Fruit fly (Drosophila melanogaster) whole organism, pupa: Measurements from ENCODE around the gene Ada1-1.

Experiments used
- CG10348 ChIP-seq: fragments of 200-800 bp; sonication (Bioruptor generic); IDR thresholded peaks from 2 replicates; pipeline ENCODE4 v1.3.6; 2022; ENCODE audit warnings: missing biosample characterization, missing genetic modification characterization
- CG12605 ChIP-seq: fragments of 200-800 bp; sonication (Bioruptor generic); IDR thresholded peaks from 2 replicates; pipeline ENCODE4 v1.3.6; 2022; ENCODE audit warnings: missing biosample characterization, missing genetic modification characterization
- CG13204 ChIP-seq: fragments of 200-800 bp; sonication (Bioruptor generic); optimal IDR thresholded peaks from 2 replicates; lab custom pipeline; 2018; ENCODE audit warnings: missing biosample characterization, mild to moderate bottlenecking, missing genetic modification characterization, moderate library complexity
- CG14655 ChIP-seq: fragments of 200-800 bp; sonication (Bioruptor generic); optimal IDR thresholded peaks from 3 replicates; lab custom pipeline; 2017; ENCODE audit warnings: mild to moderate bottlenecking, missing biosample characterization, missing genetic modification reagents, missing genetic modification characterization
- CG15710 ChIP-seq: fragments of 200-800 bp; sonication (Bioruptor generic); optimal IDR thresholded peaks from 2 replicates; lab custom pipeline; 2018; ENCODE audit warnings: missing biosample characterization, mild to moderate bottlenecking, missing genetic modification characterization, moderate library complexity
- CG17806 ChIP-seq: fragments of 200-800 bp; sonication (Bioruptor generic); optimal IDR thresholded peaks from 2 replicates; lab custom pipeline; 2018; ENCODE audit warnings: missing biosample characterization, mild to moderate bottlenecking, missing genetic modification characterization, moderate library complexity
- CG32121 ChIP-seq: fragments of 200-800 bp; sonication (Bioruptor generic); IDR thresholded peaks from 2 replicates; pipeline ENCODE4 v1.3.6; 2022; ENCODE audit warnings: missing biosample characterization, missing genetic modification characterization
- CG34367 ChIP-seq: fragments of 200-800 bp; sonication (Bioruptor generic); optimal IDR thresholded peaks from 2 replicates; lab custom pipeline; 2018; ENCODE audit warnings: missing biosample characterization, mild to moderate bottlenecking, missing genetic modification characterization
- CG4496 ChIP-seq: fragments of 200-800 bp; sonication (Bioruptor generic); IDR thresholded peaks from 3 replicates; pipeline ENCODE4 v1.3.6; 2022; ENCODE audit warnings: missing biosample characterization, missing genetic modification characterization
- CG8159 ChIP-seq: fragments of 200-800 bp; sonication (Bioruptor generic); optimal IDR thresholded peaks from 3 replicates; lab custom pipeline; 2018; ENCODE audit warnings: missing biosample characterization, mild to moderate bottlenecking, missing genetic modification characterization, moderate library complexity
- CG8301 ChIP-seq: fragments of 200-800 bp; sonication (Bioruptor generic); optimal IDR thresholded peaks from 2 replicates; lab custom pipeline; 2018; ENCODE audit warnings: missing biosample characterization, mild to moderate bottlenecking, missing genetic modification characterization
- CG9948 ChIP-seq: fragments of 200-800 bp; sonication (Bioruptor generic); optimal IDR thresholded peaks from 2 replicates; lab custom pipeline; 2018; ENCODE audit warnings: missing biosample characterization, mild to moderate bottlenecking, missing genetic modification characterization, moderate library complexity
- D1 ChIP-seq: fragments of 200-800 bp; sonication (Bioruptor generic); optimal IDR thresholded peaks from 2 replicates; lab custom pipeline; 2018; ENCODE audit warnings: missing biosample characterization, mild to moderate bottlenecking, missing genetic modification characterization, moderate library complexity
- EcR ChIP-seq: fragments of 200-800 bp; sonication (Bioruptor generic); optimal IDR thresholded peaks from 3 replicates; lab custom pipeline; 2019; ENCODE audit warnings: missing biosample characterization, missing genetic modification characterization, mild to moderate bottlenecking, moderate library complexity, missing genetic modification reagents
- Ets98B ChIP-seq: fragments of 200-800 bp; sonication (Bioruptor generic); IDR thresholded peaks from 2 replicates; pipeline ENCODE4 v1.3.6; 2022; ENCODE audit warnings: missing biosample characterization, missing genetic modification characterization
- Pif1A ChIP-seq: fragments of 200-800 bp; sonication (Bioruptor generic); optimal IDR thresholded peaks from 3 replicates; lab custom pipeline; 2016; ENCODE audit warnings: missing biosample characterization, missing genetic modification characterization
- Pif1B ChIP-seq: fragments of 200-800 bp; sonication (Bioruptor generic); optimal IDR thresholded peaks from 3 replicates; lab custom pipeline; 2016; ENCODE audit warnings: missing biosample characterization, missing genetic modification characterization
- Snoo ChIP-seq: fragments of 200-800 bp; sonication (Bioruptor generic); optimal IDR thresholded peaks from 3 replicates; lab custom pipeline; 2017; ENCODE audit warnings: missing biosample characterization, mild to moderate bottlenecking, missing genetic modification characterization, inconsistent platforms
- fd96Ca ChIP-seq: fragments of 200-800 bp; sonication (Bioruptor generic); IDR thresholded peaks from 3 replicates; pipeline ENCODE4 v1.3.6; 2022; ENCODE audit warnings: missing biosample characterization, missing genetic modification characterization
- gl ChIP-seq: fragments of 200-800 bp; sonication (Bioruptor generic); optimal IDR thresholded peaks from 2 replicates; lab custom pipeline; 2018; ENCODE audit warnings: missing biosample characterization, mild to moderate bottlenecking, missing genetic modification characterization
- rn ChIP-seq: fragments of 200-800 bp; sonication (Bioruptor generic); IDR thresholded peaks from 2 replicates; pipeline ENCODE4 v1.3.6; 2022; ENCODE audit warnings: missing biosample characterization, missing genetic modification characterization

The Ada1-1 gene

DNA sequence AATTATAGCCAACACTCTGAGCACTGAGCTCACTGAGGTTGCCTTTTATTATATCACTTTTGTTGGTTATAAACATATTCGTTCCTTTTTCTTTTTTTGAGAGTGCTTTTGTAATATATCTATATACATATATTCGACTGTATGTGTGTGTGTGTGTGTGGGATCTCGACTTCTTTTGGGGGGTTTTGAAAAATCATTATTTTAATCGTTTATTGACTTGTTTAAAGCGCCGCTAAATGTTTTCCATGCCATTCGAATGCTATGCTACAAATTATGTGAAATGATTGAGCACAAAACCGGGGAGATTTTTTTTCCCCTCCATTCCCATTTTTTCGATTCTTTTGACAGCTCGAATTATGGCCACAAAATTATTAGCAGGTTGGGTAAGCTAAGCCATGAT, 27.2 kb upstream of the Ada1-1 start:
- TF ChIP-seq CG12605 (GFP tag; lab: Robert Waterston, UW) (no peak), CG8301 (tag; lab: Kevin White, UChicago) (no peak), D1 (tag; lab: Kevin White, UChicago) (no peak), CG13204 (GFP tag; lab: Kevin White, UChicago) (no peak), CG10348 (GFP tag; lab: Robert Waterston, UW) (no peak)

DNA sequence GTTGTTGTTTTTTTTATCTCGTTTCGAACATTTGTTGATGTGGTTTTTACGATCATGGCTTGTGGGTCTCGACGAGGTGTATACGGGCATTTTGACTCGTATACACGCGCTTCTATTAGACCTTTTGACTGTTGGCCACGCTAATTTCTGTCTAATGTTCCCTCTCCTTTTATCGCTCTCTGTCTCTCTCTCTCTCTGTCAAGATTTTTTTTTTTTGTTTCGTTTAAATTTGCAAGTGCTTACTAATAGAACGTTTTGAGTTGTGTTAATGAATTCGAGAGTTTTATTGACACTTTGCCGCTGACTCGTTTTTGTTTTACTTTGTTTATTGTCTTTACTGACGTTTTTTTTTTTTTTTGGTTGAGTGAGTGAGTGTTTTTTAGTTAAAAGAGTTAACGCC, 26.3 kb upstream of the Ada1-1 start:
- no peak for TF ChIP-seq CG8159
- TF ChIP-seq CG8301 (tag; lab: Kevin White, UChicago): no peak
- no peak for TF ChIP-seq Pif1A (GFP tag; lab: Kevin White, UChicago)
- TF ChIP-seq CG17806 (tag; lab: Kevin White, UChicago): no peak
- TF ChIP-seq CG10348 (GFP tag; lab: Robert Waterston, UW): no peak
- no peak for TF ChIP-seq EcR (GFP tag; lab: Kevin White, UChicago)
- no peak for TF ChIP-seq Snoo (tag; lab: Kevin White, UChicago)

DNA sequence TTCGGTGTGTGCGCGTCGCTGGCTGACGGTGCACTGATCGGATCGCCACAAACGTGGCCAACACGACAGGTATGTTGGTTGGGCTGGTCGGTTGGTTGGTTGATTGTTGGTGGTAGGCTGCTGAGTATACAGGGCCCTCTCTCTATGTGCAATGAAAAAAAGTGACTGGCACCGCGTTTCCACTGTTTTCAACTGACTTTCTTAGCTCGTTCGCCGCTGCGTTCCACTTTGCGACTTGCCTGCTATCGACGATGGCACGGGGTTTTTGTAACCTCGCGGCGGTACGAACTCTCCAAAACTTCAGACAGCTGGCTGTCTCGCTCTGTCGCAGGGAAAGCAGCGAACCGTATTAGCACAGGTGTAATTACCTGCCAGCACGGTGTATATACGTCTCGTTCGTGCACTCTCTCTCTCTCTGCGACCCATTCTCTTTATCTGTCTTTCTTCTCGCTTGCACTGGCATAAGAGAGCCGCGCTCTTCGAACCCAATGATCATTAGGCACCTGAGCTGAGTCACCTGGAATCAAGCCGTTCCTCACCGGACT, 25.7 kb upstream of the Ada1-1 start:
- no peak for TF ChIP-seq CG9948 (tag; lab: Kevin White, UChicago)
- no peak for TF ChIP-seq CG8159
- TF ChIP-seq Snoo (tag; lab: Kevin White, UChicago): peak; percentile 15
- no peak for TF ChIP-seq rn (GFP tag; lab: Robert Waterston, UW)
- no peak for TF ChIP-seq CG8301 (tag; lab: Kevin White, UChicago)
- peak; percentile 7 for TF ChIP-seq CG34367 (tag; lab: Kevin White, UChicago)
- no peak for TF ChIP-seq CG15710 (tag; lab: Kevin White, UChicago)
- TF ChIP-seq fd96Ca: 0 out of 3 replicates have a peak, but pooled peaks have one; percentile 27
- TF ChIP-seq CG12605 (GFP tag; lab: Robert Waterston, UW): no peak
- TF ChIP-seq EcR (GFP tag; lab: Kevin White, UChicago): peak; percentile 67
- no peak for TF ChIP-seq CG32121 (GFP tag; lab: Robert Waterston, UW)
- TF ChIP-seq CG13204 (GFP tag; lab: Kevin White, UChicago): peak; percentile 64
- peak; percentile 50; the same call in 1 of the 2 replicates for TF ChIP-seq Ets98B (GFP tag; lab: Robert Waterston, UW)
- peak; percentile 73; the same call in 2 of the 3 replicates for TF ChIP-seq CG4496

DNA sequence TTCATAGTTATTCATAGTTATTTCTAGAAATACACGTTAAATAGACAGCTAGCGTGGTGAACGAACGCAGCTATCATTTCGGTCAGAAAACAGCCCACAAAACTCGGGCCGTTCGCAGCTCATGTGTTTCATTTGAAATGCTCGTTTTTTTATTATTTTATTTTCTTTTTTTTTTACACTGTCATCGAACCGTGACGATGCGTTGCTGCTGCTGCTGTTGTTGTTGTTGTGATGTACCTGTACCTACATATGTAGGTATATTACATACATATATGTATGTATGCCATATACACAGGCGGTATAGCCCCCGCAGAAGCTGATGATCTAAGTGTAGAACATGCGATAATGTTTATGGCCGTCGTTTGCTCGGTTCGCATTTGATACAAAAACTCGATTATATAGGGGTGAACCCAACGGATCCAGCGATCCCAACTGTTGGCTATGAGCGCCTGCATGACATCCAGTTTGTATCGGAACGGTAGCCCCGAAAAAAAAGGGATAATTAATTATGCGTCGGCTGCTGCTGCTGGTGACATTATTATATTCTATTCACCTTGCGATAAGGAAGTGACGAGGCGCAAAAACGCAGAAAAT, 23.4 kb upstream of the Ada1-1 start:
- no peak for TF ChIP-seq gl (tag; lab: Kevin White, UChicago)
- no peak for TF ChIP-seq CG10348 (GFP tag; lab: Robert Waterston, UW)
- no peak for TF ChIP-seq fd96Ca
- TF ChIP-seq Pif1A (GFP tag; lab: Kevin White, UChicago): no peak
- no peak for TF ChIP-seq D1 (tag; lab: Kevin White, UChicago)
- no peak for TF ChIP-seq CG13204 (GFP tag; lab: Kevin White, UChicago)
- TF ChIP-seq Ets98B (GFP tag; lab: Robert Waterston, UW): no peak
- TF ChIP-seq Pif1B (GFP tag; lab: Kevin White, UChicago): no peak
- TF ChIP-seq CG9948 (tag; lab: Kevin White, UChicago): no peak
- no peak for TF ChIP-seq CG32121 (GFP tag; lab: Robert Waterston, UW)
- TF ChIP-seq Snoo (tag; lab: Kevin White, UChicago): no peak

DNA sequence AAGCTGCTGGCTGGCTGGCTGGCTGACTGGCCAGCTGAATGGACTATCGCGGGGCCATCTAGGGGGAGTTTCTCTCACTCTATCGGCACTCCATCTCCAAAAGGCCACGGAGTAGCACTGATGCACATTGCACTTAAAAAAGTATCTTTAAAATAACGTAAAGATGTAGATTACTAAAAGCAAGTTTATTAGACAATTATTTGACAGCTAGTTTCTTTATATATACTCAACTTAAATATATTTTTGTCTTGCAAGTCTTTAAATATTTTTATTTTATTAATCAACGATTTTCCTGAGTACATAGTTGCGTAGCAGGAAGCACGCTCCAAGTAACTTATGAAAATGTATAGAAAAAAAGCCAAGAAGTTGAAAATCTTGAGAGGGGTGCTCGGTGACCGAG, 19.7 kb upstream of the Ada1-1 start:
- TF ChIP-seq D1 (tag; lab: Kevin White, UChicago) (no peak), CG34367 (tag; lab: Kevin White, UChicago) (no peak), CG17806 (tag; lab: Kevin White, UChicago) (no peak), rn (GFP tag; lab: Robert Waterston, UW) (no peak), EcR (GFP tag; lab: Kevin White, UChicago) (no peak), Snoo (tag; lab: Kevin White, UChicago) (no peak), CG8159 (no peak), gl (tag; lab: Kevin White, UChicago) (no peak), CG32121 (GFP tag; lab: Robert Waterston, UW) (no peak), Pif1B (GFP tag; lab: Kevin White, UChicago) (no peak), Pif1A (GFP tag; lab: Kevin White, UChicago) (no peak), fd96Ca (no peak), CG9948 (tag; lab: Kevin White, UChicago) (peak; percentile 12), CG8301 (tag; lab: Kevin White, UChicago) (peak; percentile 17), CG4496 (no peak), CG13204 (GFP tag; lab: Kevin White, UChicago) (no peak), CG10348 (GFP tag; lab: Robert Waterston, UW) (no peak), CG12605 (GFP tag; lab: Robert Waterston, UW) (no peak), CG14655 (GFP tag; lab: Kevin White, UChicago) (peak; percentile 50), Ets98B (GFP tag; lab: Robert Waterston, UW) (no peak)

DNA sequence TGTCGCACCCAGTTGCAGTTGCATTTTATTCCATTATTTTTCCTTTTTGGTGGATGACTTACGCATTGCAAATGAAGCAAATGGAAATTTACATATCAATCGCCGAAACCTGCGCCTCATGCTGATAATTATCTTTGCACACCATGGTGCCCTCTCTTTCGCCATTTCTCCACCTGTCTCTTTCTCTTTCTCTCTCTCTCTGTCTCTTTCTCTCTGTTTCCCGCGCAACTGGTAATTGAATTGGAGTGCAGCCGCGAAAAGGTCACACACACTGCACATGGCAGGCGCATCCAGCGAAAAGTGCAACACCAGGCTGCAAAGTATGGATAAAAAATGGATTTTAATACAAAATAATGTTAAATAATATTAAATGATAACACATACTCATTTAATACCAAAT, 18.9 kb upstream of the Ada1-1 start:
- TF ChIP-seq gl (tag; lab: Kevin White, UChicago): no peak
- 0 out of 3 replicates have a peak, but pooled peaks have one; percentile 20 for TF ChIP-seq CG4496
